Fruit fly (Drosophila melanogaster) whole organism, embryonic: ENCODE measurements around the gene RhoBTB.
A peak's percentile ranks its signal among the peaks of the same experiment; 100 is the strongest.

ENCODE experiments used
- Abd-B ChIP-seq: fragments of 200-800 bp; sonication (Bioruptor generic); optimal IDR thresholded peaks from 2 replicates; lab custom pipeline; 2018; ENCODE audit warnings: missing biosample characterization, mild to moderate bottlenecking, missing genetic modification characterization, moderate library complexity
- Aef1 ChIP-seq: fragments of 200-800 bp; sonication (Bioruptor generic); IDR thresholded peaks from 3 replicates; pipeline ENCODE4 v1.3.6; 2022; ENCODE audit warnings: missing biosample characterization, missing genetic modification characterization
- Bdp1 ChIP-seq: fragments of 200-800 bp; sonication (Bioruptor generic); optimal IDR thresholded peaks from 3 replicates; lab custom pipeline; 2016; ENCODE audit warnings: missing biosample characterization, missing genetic modification characterization
- Blimp-1 ChIP-seq: fragments of 200-800 bp; sonication (Bioruptor generic); optimal IDR thresholded peaks from 3 replicates; lab custom pipeline; 2018; ENCODE audit warnings: missing biosample characterization, missing genetic modification characterization, mild to moderate bottlenecking, moderate library complexity, missing genetic modification reagents
- BtbVII ChIP-seq: fragments of 200-800 bp; sonication (Bioruptor generic); optimal IDR thresholded peaks from 3 replicates; lab custom pipeline; 2017; ENCODE audit warnings: missing biosample characterization, mild to moderate bottlenecking, missing genetic modification characterization
- CG11504 ChIP-seq: fragments of 200-800 bp; sonication (Bioruptor generic); optimal IDR thresholded peaks from 3 replicates; lab custom pipeline; 2019; ENCODE audit warnings: missing biosample characterization, mild to moderate bottlenecking, missing genetic modification characterization, moderate library complexity
- CG13123 ChIP-seq: fragments of 200-800 bp; sonication (Bioruptor generic); optimal IDR thresholded peaks from 2 replicates; lab custom pipeline; 2016; ENCODE audit warnings: missing biosample characterization, missing genetic modification characterization
- CG13296 ChIP-seq: fragments of 200-800 bp; sonication (Bioruptor generic); optimal IDR thresholded peaks from 3 replicates; lab custom pipeline; 2018; ENCODE audit warnings: missing biosample characterization, mild to moderate bottlenecking, missing genetic modification characterization
- CG13894 ChIP-seq: fragments of 200-800 bp; sonication (Bioruptor generic); optimal IDR thresholded peaks from 3 replicates; lab custom pipeline; 2018; ENCODE audit warnings: missing biosample characterization, mild to moderate bottlenecking, missing genetic modification characterization, moderate library complexity
- CG15514 ChIP-seq: fragments of 200-800 bp; sonication (Bioruptor generic); optimal IDR thresholded peaks from 3 replicates; lab custom pipeline; 2017; ENCODE audit warnings: missing biosample characterization, missing genetic modification characterization, mild to moderate bottlenecking, moderate library complexity, missing genetic modification reagents
- CG2712 ChIP-seq: fragments of 200-800 bp; optimal IDR thresholded peaks from 3 replicates; lab custom pipeline; 2019; ENCODE audit warnings: missing biosample characterization, mild to moderate bottlenecking, missing genetic modification characterization, moderate library complexity
- CG2875 ChIP-seq: fragments of 200-800 bp; sonication (Bioruptor generic); optimal IDR thresholded peaks from 2 replicates; lab custom pipeline; 2017; ENCODE audit warnings: missing biosample characterization, mild to moderate bottlenecking, missing genetic modification characterization, missing genetic modification reagents
- CG30403 ChIP-seq: fragments of 200-800 bp; sonication (Bioruptor generic); optimal IDR thresholded peaks from 3 replicates; lab custom pipeline; 2016; ENCODE audit warnings: missing biosample characterization, missing genetic modification characterization
- CG30431 ChIP-seq: fragments of 200-800 bp; sonication (Bioruptor generic); optimal IDR thresholded peaks from 2 replicates; lab custom pipeline; 2017; ENCODE audit warnings: missing biosample characterization, missing genetic modification characterization
- CG34422 ChIP-seq: fragments of 200-800 bp; sonication (Bioruptor generic); IDR thresholded peaks from 3 replicates; pipeline ENCODE4 v1.3.6; 2022; ENCODE audit warnings: missing biosample characterization, missing genetic modification characterization
- CG4282 ChIP-seq: fragments of 200-800 bp; sonication (Bioruptor generic); optimal IDR thresholded peaks from 2 replicates; lab custom pipeline; 2016; ENCODE audit warnings: missing biosample characterization, missing genetic modification characterization
- CG6272 ChIP-seq: fragments of 200-800 bp; sonication (Bioruptor generic); IDR thresholded peaks from 2 replicates; pipeline ENCODE4 v1.3.6; 2022; ENCODE audit warnings: missing biosample characterization, missing genetic modification characterization
- CG6654 ChIP-seq: fragments of 200-800 bp; sonication (Bioruptor generic); optimal IDR thresholded peaks from 2 replicates; lab custom pipeline; 2017; ENCODE audit warnings: missing biosample characterization, mild to moderate bottlenecking, missing genetic modification characterization
- CG6683 ChIP-seq: fragments of 200-800 bp; sonication (Bioruptor generic); optimal IDR thresholded peaks from 2 replicates; lab custom pipeline; 2017; ENCODE audit warnings: missing biosample characterization, mild to moderate bottlenecking, missing genetic modification characterization, missing genetic modification reagents
- CTCF ChIP-seq: fragments of 200-800 bp; sonication (Bioruptor generic); optimal IDR thresholded peaks from 2 replicates; lab custom pipeline; 2017; ENCODE audit warnings: missing biosample characterization, mild to moderate bottlenecking, missing genetic modification characterization, moderate library complexity
- CrebB ChIP-seq: fragments of 200-800 bp; sonication (Bioruptor generic); optimal IDR thresholded peaks from 3 replicates; lab custom pipeline; 2018; ENCODE audit warnings: missing biosample characterization, mild to moderate bottlenecking, missing genetic modification characterization
- Dip3 ChIP-seq: fragments of 200-800 bp; sonication (Bioruptor generic); optimal IDR thresholded peaks from 3 replicates; lab custom pipeline; 2016; ENCODE audit warnings: missing biosample characterization, missing genetic modification characterization
- E2f1 ChIP-seq: fragments of 200-800 bp; sonication (Bioruptor generic); IDR thresholded peaks from 2 replicates; pipeline ENCODE4 v1.3.6; 2022; ENCODE audit warnings: missing biosample characterization, missing genetic modification characterization
- E2f2 ChIP-seq: fragments of 200-800 bp; sonication (Bioruptor generic); IDR thresholded peaks from 2 replicates; pipeline ENCODE4 v1.3.6; 2022; ENCODE audit warnings: missing biosample characterization, missing genetic modification characterization
- Fer1 ChIP-seq: fragments of 200-800 bp; sonication (Bioruptor generic); optimal IDR thresholded peaks from 2 replicates; lab custom pipeline; 2017; ENCODE audit warnings: missing biosample characterization, mild to moderate bottlenecking, missing genetic modification characterization
- Gug ChIP-seq: fragments of 200-800 bp; sonication (Bioruptor generic); IDR thresholded peaks from 4 replicates; pipeline ENCODE4 v1.3.6; 2022; ENCODE audit warnings: missing biosample characterization, missing genetic modification characterization
- HLH54F ChIP-seq: fragments of 200-800 bp; sonication (Bioruptor generic); optimal IDR thresholded peaks from 3 replicates; lab custom pipeline; 2016; ENCODE audit warnings: missing biosample characterization, missing genetic modification characterization
- Meics ChIP-seq: fragments of 200-800 bp; sonication (Bioruptor generic); optimal IDR thresholded peaks from 2 replicates; lab custom pipeline; 2017; ENCODE audit warnings: missing biosample characterization, mild to moderate bottlenecking, missing genetic modification characterization
- Nf-YB ChIP-seq: fragments of 200-800 bp; sonication (Bioruptor generic); optimal IDR thresholded peaks from 3 replicates; lab custom pipeline; 2019; ENCODE audit warnings: missing biosample characterization, mild to moderate bottlenecking, missing genetic modification characterization, moderate library complexity
- abd-A ChIP-seq: fragments of 200-800 bp; sonication (Bioruptor generic); optimal IDR thresholded peaks from 3 replicates; lab custom pipeline; 2019; ENCODE audit warnings: missing biosample characterization, mild to moderate bottlenecking, missing genetic modification characterization, moderate library complexity
- amos ChIP-seq: fragments of 200-800 bp; sonication (Bioruptor generic); IDR thresholded peaks from 2 replicates; pipeline ENCODE4 v1.3.6; 2022; ENCODE audit warnings: missing biosample characterization, missing genetic modification characterization; ENCODE audit not compliant: partially characterized antibody
- ase ChIP-seq: fragments of 200-800 bp; sonication (Bioruptor generic); IDR thresholded peaks from 3 replicates; pipeline ENCODE4 v1.3.6; 2022; ENCODE audit warnings: missing biosample characterization, missing genetic modification characterization
- dan ChIP-seq: fragments of 200-800 bp; sonication (Bioruptor generic); IDR thresholded peaks from 2 replicates; pipeline ENCODE4 v1.3.6; 2022; ENCODE audit warnings: missing biosample characterization, missing genetic modification characterization
- ewg ChIP-seq: fragments of 200-800 bp; sonication (Bioruptor generic); optimal IDR thresholded peaks from 3 replicates; lab custom pipeline; 2017; ENCODE audit warnings: mild to moderate bottlenecking, missing biosample characterization, missing genetic modification reagents, missing genetic modification characterization
- fd96Cb ChIP-seq: fragments of 200-800 bp; sonication (Bioruptor generic); optimal IDR thresholded peaks from 2 replicates; lab custom pipeline; 2018; ENCODE audit warnings: missing biosample characterization, mild to moderate bottlenecking, missing genetic modification characterization, moderate library complexity
- grau ChIP-seq: fragments of 200-800 bp; optimal IDR thresholded peaks from 3 replicates; lab custom pipeline; 2019; ENCODE audit warnings: missing biosample characterization, mild to moderate bottlenecking, missing genetic modification characterization, moderate library complexity
- grn ChIP-seq: fragments of 200-800 bp; sonication (Bioruptor generic); optimal IDR thresholded peaks from 3 replicates; lab custom pipeline; 2017; ENCODE audit warnings: missing biosample characterization, missing genetic modification characterization
- hkb ChIP-seq, 2 experiments: fragments of 200-800 bp in 1 of 2; fragments of >200 bp in 1 of 2; sonication (Bioruptor generic) in 1 of 2; IDR thresholded peaks in 1 of 2; optimal IDR thresholded peaks in 1 of 2; 2 replicates each; pipeline versions ENCODE4 v1.3.6 to Lab custom; 2017 to 2022; ENCODE audit warnings: missing biosample characterization in 1 of 2, missing genetic modification characterization in 1 of 2
- inv ChIP-seq: fragments of 200-800 bp; sonication (Bioruptor generic); IDR thresholded peaks from 2 replicates; pipeline ENCODE4 v1.3.6; 2022; ENCODE audit warnings: missing biosample characterization, missing genetic modification characterization; ENCODE audit not compliant: partially characterized antibody
- onecut ChIP-seq: fragments of 200-800 bp; sonication (Bioruptor generic); IDR thresholded peaks from 2 replicates; pipeline ENCODE4 v1.3.6; 2022; ENCODE audit warnings: missing biosample characterization, missing genetic modification characterization
- org-1 ChIP-seq: fragments of 200-800 bp; sonication (Bioruptor generic); optimal IDR thresholded peaks from 2 replicates; lab custom pipeline; 2017; ENCODE audit warnings: missing biosample characterization, missing genetic modification characterization
- phol ChIP-seq: fragments of 200-800 bp; sonication (Bioruptor generic); optimal IDR thresholded peaks from 3 replicates; lab custom pipeline; 2018; ENCODE audit warnings: missing biosample characterization, mild to moderate bottlenecking, missing genetic modification characterization, moderate library complexity
- prd ChIP-seq, 3 experiments: fragments of >200 bp in 2 of 3; fragments of 200-800 bp in 1 of 3; sonication (Bioruptor generic) in 1 of 3; optimal IDR thresholded peaks in 2 of 3; IDR thresholded peaks in 1 of 3; 2 replicates in 2 of 3; 3 replicates in 1 of 3; pipeline versions ENCODE4 v1.3.6 to Lab custom; 2017 to 2022; ENCODE audit warnings: missing biosample characterization in 1 of 3, missing genetic modification characterization in 1 of 3
- pros ChIP-seq: fragments of 200-800 bp; sonication (Bioruptor generic); optimal IDR thresholded peaks from 3 replicates; lab custom pipeline; 2019; ENCODE audit warnings: missing biosample characterization, mild to moderate bottlenecking, missing genetic modification characterization, moderate library complexity
- psq ChIP-seq: fragments of 200-800 bp; sonication (Bioruptor generic); optimal IDR thresholded peaks from 2 replicates; lab custom pipeline; 2017; ENCODE audit warnings: missing biosample characterization, missing genetic modification characterization
- run ChIP-seq: fragments of 200-800 bp; sonication (Bioruptor generic); optimal IDR thresholded peaks from 3 replicates; lab custom pipeline; 2018; ENCODE audit warnings: missing biosample characterization, mild to moderate bottlenecking, missing genetic modification characterization
- slp2 ChIP-seq: fragments of 200-800 bp; sonication (Bioruptor generic); optimal IDR thresholded peaks from 2 replicates; lab custom pipeline; 2016; ENCODE audit warnings: missing biosample characterization, missing genetic modification characterization
- tx ChIP-seq: fragments of 200-800 bp; sonication (Bioruptor generic); optimal IDR thresholded peaks from 2 replicates; lab custom pipeline; 2016; ENCODE audit warnings: missing biosample characterization, missing genetic modification characterization
- vvl ChIP-seq: fragments of 200-800 bp; sonication (Bioruptor generic); IDR thresholded peaks from 2 replicates; pipeline ENCODE4 v1.3.6; 2022; ENCODE audit warnings: missing biosample characterization, missing genetic modification characterization

RhoBTB gene

dm6 chr3L:20402665-20403492, 26.8 kb downstream of the RhoBTB start (continued):
- TF ChIP-seq CG15514 (GFP tag; lab: Kevin White, UChicago) (no peak), org-1 (no peak), Nf-YB (GFP tag; lab: Kevin White, UChicago) (no peak), inv (GFP tag; lab: Robert Waterston, UW) (no peak), CG6654 (no peak), E2f2 (GFP tag; lab: Robert Waterston, UW) (no peak), CG13894 (tag; lab: Kevin White, UChicago) (no peak), phol (peak; percentile 56), Bdp1 (GFP tag; lab: Kevin White, UChicago) (no peak), CTCF (GFP tag; lab: Kevin White, UChicago) (no peak), psq (GFP tag; lab: Kevin White, UChicago) (no peak), CG30403 (GFP tag; lab: Kevin White, UChicago) (peak; percentile 8), hkb (optimal IDR thresholded peaks at IDR 0.05; lab: Kevin White, UChicago) (no peak), hkb (GFP tag; IDR thresholded peaks at IDR 0.05; lab: Robert Waterston, UW) (no peak), abd-A (tag; lab: Kevin White, UChicago) (no peak), onecut (GFP tag; lab: Robert Waterston, UW) (no peak), run (tag; lab: Kevin White, UChicago) (no peak), grau (tag; lab: Kevin White, UChicago) (peak; percentile 54), slp2 (GFP tag; lab: Kevin White, UChicago) (no peak), CG6272 (GFP tag; lab: Robert Waterston, UW) (no peak), HLH54F (no peak), ewg (GFP tag; lab: Kevin White, UChicago) (no peak), CG34422 (GFP tag; lab: Robert Waterston, UW) (no peak), CG11504 (tag; lab: Kevin White, UChicago) (no peak), E2f1 (GFP tag; lab: Robert Waterston, UW) (no peak), Meics (GFP tag; lab: Kevin White, UChicago) (no peak), Fer1 (GFP tag; lab: Kevin White, UChicago) (no peak), Blimp-1 (no peak), CG2875 (GFP tag; lab: Kevin White, UChicago) (no peak), vvl (GFP tag; lab: Robert Waterston, UW) (no peak), prd (optimal IDR thresholded peaks at IDR 0.05; lab: Kevin White, UChicago) (no peak), prd (GFP tag; IDR thresholded peaks at IDR 0.05; lab: Robert Waterston, UW) (peak; percentile 84), CG2712 (tag; lab: Kevin White, UChicago) (peak; percentile 77), Dip3 (no peak), ase (GFP tag; lab: Robert Waterston, UW) (no peak), grn (GFP tag; lab: Kevin White, UChicago) (no peak), Aef1 (no peak), dan (GFP tag; lab: Robert Waterston, UW) (no peak; the same call in 1 of the 2 replicates), CG4282 (no peak), CG13123 (GFP tag; lab: Kevin White, UChicago) (no peak), CG6683 (no peak), amos (GFP tag; lab: Robert Waterston, UW) (0 out of 2 replicates have a peak, but pooled peaks have one; percentile 39), pros (peak; percentile 91), CrebB (tag; lab: Kevin White, UChicago) (no peak), BtbVII (GFP tag; lab: Kevin White, UChicago) (no peak), fd96Cb (peak; percentile 12), CG13296 (GFP tag; lab: Kevin White, UChicago) (no peak), Abd-B (GFP tag; lab: Kevin White, UChicago) (no peak), tx (GFP tag; lab: Kevin White, UChicago) (peak; percentile 10), Gug (GFP tag; lab: Robert Waterston, UW) (no peak), CG30431 (GFP tag; lab: Kevin White, UChicago) (peak; percentile 30)
